Worm (Caenorhabditis elegans) whole organism, mixed stage, embryonic: ENCODE data around the gene cyb-3.

ENCODE experiments used
- M03D4.4 ChIP-seq: sonication (generic microtip); optimal IDR thresholded peaks from 2 replicates; lab custom pipeline; 2017; ENCODE audit warnings: mild to moderate bottlenecking, missing genetic modification characterization, missing compliant biosample characterization
- ces-1 ChIP-seq: fragments of 150-350 bp; optimal IDR thresholded peaks from 2 replicates; lab custom pipeline; 2014; ENCODE audit warnings: missing biosample characterization, missing genetic modification reagents, missing genetic modification characterization
- elt-3 ChIP-seq: fragments of 150-350 bp; optimal IDR thresholded peaks from 2 replicates; lab custom pipeline; 2014; ENCODE audit warnings: missing biosample characterization, missing genetic modification characterization
- lsy-2 ChIP-seq: fragments of 150-350 bp; optimal IDR thresholded peaks from 2 replicates; lab custom pipeline; 2014; ENCODE audit warnings: missing biosample characterization, missing genetic modification characterization
- nhr-12 ChIP-seq: fragments of 150-350 bp; optimal IDR thresholded peaks from 2 replicates; lab custom pipeline; 2014; ENCODE audit warnings: missing biosample characterization, missing genetic modification characterization
- nhr-237 ChIP-seq: fragments of 150-350 bp; optimal IDR thresholded peaks from 2 replicates; lab custom pipeline; 2014; ENCODE audit warnings: missing biosample characterization, missing genetic modification characterization
- snpc-4 ChIP-seq: fragments of 150-350 bp; optimal IDR thresholded peaks from 2 replicates; lab custom pipeline; 2014; ENCODE audit warnings: missing biosample characterization, missing genetic modification characterization
- unc-39 ChIP-seq: fragments of 150-350 bp; optimal IDR thresholded peaks from 2 replicates; lab custom pipeline; 2014; ENCODE audit warnings: missing biosample characterization, missing genetic modification characterization

ce11 chrV:15392064-15392463 is 3.4 kb upstream of the cyb-3 start:
- TF ChIP-seq lsy-2 (tag; lab: Kevin White, UChicago) (no peak), snpc-4 (tag; lab: Kevin White, UChicago) (no peak), ces-1 (GFP tag; lab: Kevin White, UChicago) (no peak), M03D4.4 (tag; lab: Kevin White, UChicago) (no peak), unc-39 (no peak), nhr-12 (tag; lab: Kevin White, UChicago) (no peak), nhr-237 (tag; lab: Kevin White, UChicago) (no peak), elt-3 (tag; lab: Kevin White, UChicago) (no peak)
